Worm (Caenorhabditis elegans) whole organism, late embryonic: ENCODE data around the gene Y4C6B.3.

Experiments used
- C08G9.2 ChIP-seq: sonication (generic microtip); optimal IDR thresholded peaks from 2 replicates; lab custom pipeline; 2016; ENCODE audit warnings: mild to moderate bottlenecking, missing genetic modification characterization, moderate library complexity, missing compliant biosample characterization
- K09A11.1 ChIP-seq: sonication (generic microtip); optimal IDR thresholded peaks from 2 replicates; lab custom pipeline; 2017; ENCODE audit warnings: antibody characterized with exemption, mild to moderate bottlenecking, missing genetic modification characterization, missing compliant biosample characterization; ENCODE audit not compliant: insufficient read depth
- T23F11.4 ChIP-seq: fragments of 200-800 bp; sonication (Bioruptor generic); optimal IDR thresholded peaks from 2 replicates; lab custom pipeline; 2018; ENCODE audit warnings: mild to moderate bottlenecking, missing genetic modification characterization, missing compliant biosample characterization
- ama-1 ChIP-seq: fragments of 150-350 bp; optimal IDR thresholded peaks from 2 replicates; lab custom pipeline; 2014
- ceh-14 ChIP-seq: sonication (generic microtip); optimal IDR thresholded peaks from 2 replicates; lab custom pipeline; 2016; ENCODE audit warnings: missing genotype, missing genetic modification characterization, missing compliant biosample characterization
- ceh-2 ChIP-seq: sonication (generic microtip); optimal IDR thresholded peaks from 2 replicates; lab custom pipeline; 2016; ENCODE audit warnings: missing genotype, missing genetic modification characterization, missing compliant biosample characterization
- ceh-24 ChIP-seq: sonication (generic microtip); optimal IDR thresholded peaks from 2 replicates; lab custom pipeline; 2016; ENCODE audit warnings: mild to moderate bottlenecking, missing genetic modification characterization, missing compliant biosample characterization
- ceh-31 ChIP-seq: sonication (generic microtip); optimal IDR thresholded peaks from 2 replicates; lab custom pipeline; 2016; ENCODE audit warnings: missing genetic modification characterization, missing compliant biosample characterization
- ceh-48 ChIP-seq: sonication (generic microtip); optimal IDR thresholded peaks from 2 replicates; lab custom pipeline; 2016; ENCODE audit warnings: missing genetic modification characterization, inconsistent platforms, missing compliant biosample characterization
- ceh-6 ChIP-seq: fragments of 200-800 bp; sonication (Bioruptor generic); optimal IDR thresholded peaks from 2 replicates; lab custom pipeline; 2018; ENCODE audit warnings: mild to moderate bottlenecking, missing genetic modification characterization, missing compliant biosample characterization
- dmd-4 ChIP-seq: sonication (generic microtip); optimal IDR thresholded peaks from 2 replicates; lab custom pipeline; 2016; ENCODE audit warnings: borderline replicate concordance, missing genetic modification characterization, missing compliant biosample characterization
- elt-2 ChIP-seq: sonication (generic microtip); optimal IDR thresholded peaks from 2 replicates; lab custom pipeline; 2016; ENCODE audit warnings: missing genetic modification reagents, missing genetic modification characterization, missing compliant biosample characterization
- ets-4 ChIP-seq: sonication (generic microtip); optimal IDR thresholded peaks from 2 replicates; lab custom pipeline; 2016; ENCODE audit warnings: missing genetic modification characterization, missing compliant biosample characterization
- fax-1 ChIP-seq: sonication (generic microtip); optimal IDR thresholded peaks from 2 replicates; lab custom pipeline; 2016; ENCODE audit warnings: missing genotype, missing genetic modification characterization, missing compliant biosample characterization
- fkh-10 ChIP-seq: fragments of 150-350 bp; optimal IDR thresholded peaks from 2 replicates; lab custom pipeline; 2014; ENCODE audit warnings: missing biosample characterization, missing genetic modification reagents, missing genetic modification characterization
- hlh-13 ChIP-seq: fragments of 200-800 bp; sonication (Bioruptor generic); optimal IDR thresholded peaks from 2 replicates; lab custom pipeline; 2018; ENCODE audit warnings: mild to moderate bottlenecking, missing genetic modification characterization, missing compliant biosample characterization
- hlh-15 ChIP-seq: sonication (generic microtip); optimal IDR thresholded peaks from 2 replicates; lab custom pipeline; 2016; ENCODE audit warnings: missing genetic modification characterization, missing compliant biosample characterization
- hlh-30 ChIP-seq: sonication (generic microtip); optimal IDR thresholded peaks from 2 replicates; lab custom pipeline; 2017; ENCODE audit warnings: antibody characterized with exemption, missing genetic modification characterization, missing compliant biosample characterization; ENCODE audit not compliant: insufficient read depth
- hlh-8 ChIP-seq: sonication (generic microtip); optimal IDR thresholded peaks from 2 replicates; lab custom pipeline; 2016; ENCODE audit warnings: missing genotype, missing genetic modification characterization, missing compliant biosample characterization
- lim-6 ChIP-seq: sonication (generic microtip); optimal IDR thresholded peaks from 2 replicates; lab custom pipeline; 2016; ENCODE audit warnings: missing genetic modification characterization, missing compliant biosample characterization
- mec-3 ChIP-seq: sonication (generic microtip); optimal IDR thresholded peaks from 2 replicates; lab custom pipeline; 2016; ENCODE audit warnings: borderline replicate concordance, missing genetic modification characterization, missing compliant biosample characterization
- nfya-1 ChIP-seq: sonication (generic microtip); optimal IDR thresholded peaks from 2 replicates; lab custom pipeline; 2017; ENCODE audit warnings: missing genetic modification characterization, mild to moderate bottlenecking, missing compliant biosample characterization, antibody characterized with exemption, moderate library complexity
- nhr-11 ChIP-seq: fragments of 150-350 bp; optimal IDR thresholded peaks from 2 replicates; lab custom pipeline; 2014; ENCODE audit warnings: missing biosample characterization, missing genetic modification characterization
- nhr-232 ChIP-seq: sonication (generic microtip); optimal IDR thresholded peaks from 2 replicates; lab custom pipeline; 2016; ENCODE audit warnings: missing genetic modification characterization, missing compliant biosample characterization
- pag-3 ChIP-seq: sonication (generic microtip); optimal IDR thresholded peaks from 2 replicates; lab custom pipeline; 2016; ENCODE audit warnings: missing compliant biosample characterization, missing genetic modification characterization, borderline replicate concordance
- pat-9 ChIP-seq: fragments of 200-800 bp; sonication (Bioruptor generic); optimal IDR thresholded peaks from 2 replicates; lab custom pipeline; 2018; ENCODE audit warnings: mild to moderate bottlenecking, missing genetic modification characterization, moderate library complexity, missing compliant biosample characterization
- pax-1 ChIP-seq: fragments of 150-350 bp; optimal IDR thresholded peaks from 2 replicates; lab custom pipeline; 2014; ENCODE audit warnings: missing biosample characterization, missing genetic modification characterization
- pha-4 ChIP-seq: fragments of 150-350 bp; optimal IDR thresholded peaks from 2 replicates; lab custom pipeline; 2018; ENCODE audit warnings: missing biosample characterization, missing genetic modification reagents, missing genetic modification characterization
- pqm-1 ChIP-seq: sonication (generic microtip); optimal IDR thresholded peaks from 2 replicates; lab custom pipeline; 2016; ENCODE audit warnings: missing genetic modification characterization, missing compliant biosample characterization
- ref-2 ChIP-seq: sonication (generic microtip); optimal IDR thresholded peaks from 2 replicates; lab custom pipeline; 2016; ENCODE audit warnings: missing genetic modification characterization, missing compliant biosample characterization
- rnt-1 ChIP-seq: sonication (generic microtip); optimal IDR thresholded peaks from 2 replicates; lab custom pipeline; 2016; ENCODE audit warnings: missing genetic modification characterization, missing compliant biosample characterization
- sox-2 ChIP-seq: fragments of 200-800 bp; sonication (Bioruptor generic); IDR thresholded peaks from 2 replicates; pipeline ENCODE4 v1.3.6; 2022; ENCODE audit warnings: missing genetic modification reagents, missing genetic modification characterization, missing compliant biosample characterization
- sox-4 ChIP-seq: sonication (generic microtip); optimal IDR thresholded peaks from 2 replicates; lab custom pipeline; 2017; ENCODE audit warnings: mild to moderate bottlenecking, missing genetic modification characterization, inconsistent platforms, missing compliant biosample characterization
- tbx-2 ChIP-seq: sonication (generic microtip); optimal IDR thresholded peaks from 2 replicates; lab custom pipeline; 2016; ENCODE audit warnings: missing genetic modification characterization, missing compliant biosample characterization
- tbx-7 ChIP-seq: sonication (generic microtip); optimal IDR thresholded peaks from 2 replicates; lab custom pipeline; 2016; ENCODE audit warnings: missing genotype, missing genetic modification characterization, missing compliant biosample characterization
- unc-3 ChIP-seq, 2 experiments: fragments of 200-800 bp in 1 of 2; sonication (Bioruptor generic) in 1 of 2; sonication (generic microtip) in 1 of 2; conservative IDR thresholded peaks in 1 of 2; optimal IDR thresholded peaks in 1 of 2; 2 replicates each; pipeline versions ENCODE4 v1.3.6 to Lab custom; 2016 to 2022; ENCODE audit warnings: missing compliant biosample characterization in 2 of 2, missing genetic modification characterization in 2 of 2, missing genetic modification reagents in 1 of 2
- zip-5 ChIP-seq: sonication (generic microtip); optimal IDR thresholded peaks from 2 replicates; lab custom pipeline; 2016; ENCODE audit warnings: missing genetic modification characterization, missing compliant biosample characterization

Y4C6B.3 gene

ce11 chrIV:5354564-5354963 lies 22.3 kb downstream of the Y4C6B.3 start:
- TF ChIP-seq fkh-10 (GFP tag; lab: Kevin White, UChicago) (no peak), pha-4 (tag; lab: Kevin White, UChicago) (no peak), pat-9 (tag; lab: Kevin White, UChicago) (no peak), sox-4 (tag; lab: Kevin White, UChicago) (no peak), tbx-7 (tag; lab: Kevin White, UChicago) (no peak), fax-1 (tag; lab: Kevin White, UChicago) (no peak), nhr-232 (tag; lab: Kevin White, UChicago) (no peak), hlh-15 (no peak), pag-3 (no peak), pqm-1 (no peak)
- TF ChIP-seq, all 69 proteins: peak for 0

ce11 chrIV:5360533-5360932 lies 28.3 kb downstream of the Y4C6B.3 start, which contains the start of gene F41H10.5:
F41H10.5 (plus strand) TSS chrIV:5360907.
- TF ChIP-seq nfya-1 (tag; lab: Kevin White, UChicago) (peak; percentile 75), ceh-6 (GFP tag; lab: Kevin White, UChicago) (no peak)

- TF ChIP-seq hlh-8 (tag; lab: Kevin White, UChicago) = peak; percentile 36
- peak; percentile 73 for TF ChIP-seq tbx-2 (tag; lab: Kevin White, UChicago)
- no peak for TF ChIP-seq unc-3 (GFP tag; conservative IDR thresholded peaks at IDR 0.05; lab: Robert Waterston, UW)
- TF ChIP-seq unc-3 (tag; optimal IDR thresholded peaks at IDR 0.05; lab: Kevin White, UChicago) = no peak
- TF ChIP-seq pax-1 = peak; percentile 65
- TF ChIP-seq ref-2 (tag; lab: Kevin White, UChicago) = peak; percentile 24
- TF ChIP-seq ets-4 (tag; lab: Kevin White, UChicago) = peak; percentile 51
- TF ChIP-seq sox-2 (GFP tag; lab: Robert Waterston, UW) = no peak
- no peak for TF ChIP-seq ceh-24
- TF ChIP-seq ama-1 = no peak
- TF ChIP-seq zip-5 (tag; lab: Kevin White, UChicago) = peak; percentile 23
- no peak for TF ChIP-seq K09A11.1
- no peak for TF ChIP-seq mec-3
- TF ChIP-seq nfya-1 (tag; lab: Kevin White, UChicago) = peak; percentile 33
- no peak for TF ChIP-seq fkh-10 (GFP tag; lab: Kevin White, UChicago)
- no peak for TF ChIP-seq T23F11.4 (GFP tag; lab: Kevin White, UChicago)
- peak; percentile 88 for TF ChIP-seq C08G9.2 (tag; lab: Kevin White, UChicago)
- peak; percentile 90 for TF ChIP-seq ceh-31 (tag; lab: Kevin White, UChicago)
- no peak for TF ChIP-seq ceh-48 (tag; lab: Kevin White, UChicago)
- peak; percentile 49 for TF ChIP-seq rnt-1 (tag; lab: Kevin White, UChicago)
- TF ChIP-seq hlh-30 (tag; lab: Kevin White, UChicago) = peak; percentile 82
- TF ChIP-seq elt-2 (tag; lab: Kevin White, UChicago) = peak; percentile 37
- TF ChIP-seq tbx-7 (tag; lab: Kevin White, UChicago) = peak; percentile 54
- TF ChIP-seq ceh-2 (tag; lab: Kevin White, UChicago) = peak; percentile 69
Observed at ce11 chrIV:5364135-5364609, 31.9 kb downstream of the Y4C6B.3 start, which contains the start of the genes hda-6 and F41H10.4. hda-6 (minus strand) TSS chrIV:5364306. F41H10.4 (plus strand) TSS chrIV:5364559.

ce11 chrIV:5366567-5366966 lies 34.3 kb downstream of the Y4C6B.3 start, which contains the start of gene sand-1:
sand-1 (plus strand) TSS chrIV:5366867.
- TF ChIP-seq hlh-13 (GFP tag; lab: Kevin White, UChicago) = no peak
- TF ChIP-seq ceh-14 (tag; lab: Kevin White, UChicago) = no peak
- TF ChIP-seq lim-6 (tag; lab: Kevin White, UChicago) = no peak
- TF ChIP-seq sox-4 (tag; lab: Kevin White, UChicago) = no peak
- TF ChIP-seq nhr-11 (tag; lab: Kevin White, UChicago) = no peak
- no peak for TF ChIP-seq ceh-2 (tag; lab: Kevin White, UChicago)
- no peak for TF ChIP-seq dmd-4 (tag; lab: Kevin White, UChicago)
